Worm (Caenorhabditis elegans) whole organism, L2 larva: ENCODE results near the gene symk-1.

Source experiments
- C34F6.9 ChIP-seq: fragments of 150-350 bp; optimal IDR thresholded peaks from 2 replicates; lab custom pipeline; 2014; ENCODE audit warnings: missing biosample characterization, missing genetic modification characterization
- F13H6.1 ChIP-seq: sonication (generic microtip); optimal IDR thresholded peaks from 2 replicates; lab custom pipeline; 2016; ENCODE audit warnings: missing genetic modification characterization, missing compliant biosample characterization
- R02D3.7 ChIP-seq: fragments of 150-350 bp; optimal IDR thresholded peaks from 2 replicates; lab custom pipeline; 2014; ENCODE audit warnings: missing biosample characterization, missing genetic modification characterization
- Y55F3AM.14 ChIP-seq: fragments of 200-800 bp; sonication (Bioruptor generic); optimal IDR thresholded peaks from 2 replicates; lab custom pipeline; 2018; ENCODE audit warnings: mild to moderate bottlenecking, missing genetic modification characterization, missing compliant biosample characterization
- ZK546.5 ChIP-seq: sonication (generic microtip); optimal IDR thresholded peaks from 2 replicates; lab custom pipeline; 2017; ENCODE audit warnings: missing biosample characterization, missing genetic modification characterization
- aly-2 ChIP-seq: fragments of 150-350 bp; optimal IDR thresholded peaks from 2 replicates; lab custom pipeline; 2014; ENCODE audit warnings: missing biosample characterization, missing genetic modification characterization
- ama-1 ChIP-seq: fragments of 150-350 bp; optimal IDR thresholded peaks from 2 replicates; lab custom pipeline; 2018; ENCODE audit warnings: inconsistent platforms
- blmp-1 ChIP-seq: sonication (generic microtip); optimal IDR thresholded peaks from 2 replicates; lab custom pipeline; 2017; ENCODE audit warnings: missing genetic modification characterization, mild to moderate bottlenecking, missing compliant biosample characterization, antibody characterized with exemption, moderate library complexity; ENCODE audit not compliant: insufficient read depth
- ceh-16 ChIP-seq: fragments of 150-350 bp; optimal IDR thresholded peaks from 2 replicates; lab custom pipeline; 2014; ENCODE audit warnings: missing biosample characterization, missing genetic modification characterization
- ceh-82 ChIP-seq: fragments of 150-350 bp; optimal IDR thresholded peaks from 2 replicates; lab custom pipeline; 2014; ENCODE audit warnings: missing biosample characterization, missing genetic modification characterization
- crh-2 ChIP-seq: sonication (generic microtip); optimal IDR thresholded peaks from 2 replicates; lab custom pipeline; 2017; ENCODE audit warnings: missing biosample characterization, missing genetic modification characterization
- dmd-4 ChIP-seq: sonication (generic microtip); optimal IDR thresholded peaks from 2 replicates; lab custom pipeline; 2017; ENCODE audit warnings: missing biosample characterization, missing genetic modification characterization
- egl-27 ChIP-seq: sonication (generic microtip); optimal IDR thresholded peaks from 3 replicates; lab custom pipeline; 2017; ENCODE audit warnings: missing biosample characterization, missing genetic modification reagents, missing genetic modification characterization
- elt-1 ChIP-seq: fragments of 150-350 bp; optimal IDR thresholded peaks from 2 replicates; lab custom pipeline; 2014; ENCODE audit warnings: missing biosample characterization, missing genetic modification characterization
- elt-3 ChIP-seq: sonication (generic microtip); optimal IDR thresholded peaks from 2 replicates; lab custom pipeline; 2017; ENCODE audit warnings: missing biosample characterization, missing genetic modification characterization
- fos-1 ChIP-seq: fragments of 150-350 bp; optimal IDR thresholded peaks from 2 replicates; lab custom pipeline; 2014; ENCODE audit warnings: missing biosample characterization, missing genetic modification characterization
- gmeb-1 ChIP-seq: fragments of 150-350 bp; optimal IDR thresholded peaks from 2 replicates; lab custom pipeline; 2014; ENCODE audit warnings: missing biosample characterization, missing genetic modification characterization
- lin-11 ChIP-seq: fragments of 150-350 bp; sonication (generic microtip); optimal IDR thresholded peaks from 2 replicates; lab custom pipeline; 2014; ENCODE audit warnings: missing biosample characterization, missing genetic modification characterization, inconsistent platforms, mixed read lengths
- lin-39 ChIP-seq: fragments of 150-350 bp; optimal IDR thresholded peaks from 2 replicates; lab custom pipeline; 2014; ENCODE audit warnings: missing biosample characterization, missing genetic modification reagents, missing genetic modification characterization
- lsy-2 ChIP-seq, 2 experiments: fragments of 150-350 bp in 1 of 2; sonication (generic microtip) in 1 of 2; optimal IDR thresholded peaks; 2 replicates each; lab custom pipeline; 2014 to 2017; ENCODE audit warnings: missing biosample characterization in 2 of 2, missing genetic modification characterization in 2 of 2
- mbf-1 ChIP-seq: sonication (generic microtip); optimal IDR thresholded peaks from 2 replicates; lab custom pipeline; 2017; ENCODE audit warnings: missing biosample characterization, missing genetic modification characterization
- mdl-1 ChIP-seq, 2 experiments: fragments of 150-350 bp in 1 of 2; sonication (generic microtip) in 1 of 2; optimal IDR thresholded peaks; 2 replicates each; lab custom pipeline; 2017; ENCODE audit warnings: missing biosample characterization in 2 of 2, missing genetic modification characterization in 2 of 2
- nhr-10 ChIP-seq: sonication (generic microtip); optimal IDR thresholded peaks from 2 replicates; lab custom pipeline; 2017; ENCODE audit warnings: missing biosample characterization, missing genetic modification characterization
- nhr-11 ChIP-seq: fragments of 150-350 bp; optimal IDR thresholded peaks from 2 replicates; lab custom pipeline; 2014; ENCODE audit warnings: missing biosample characterization, missing genetic modification characterization
- nhr-12 ChIP-seq: fragments of 150-350 bp; optimal IDR thresholded peaks from 2 replicates; lab custom pipeline; 2014; ENCODE audit warnings: missing biosample characterization, missing genetic modification characterization
- nhr-129 ChIP-seq: fragments of 150-350 bp; optimal IDR thresholded peaks from 2 replicates; lab custom pipeline; 2014; ENCODE audit warnings: missing biosample characterization, missing genetic modification characterization
- nhr-21 ChIP-seq: fragments of 150-350 bp; optimal IDR thresholded peaks from 2 replicates; lab custom pipeline; 2014; ENCODE audit warnings: missing biosample characterization, missing genetic modification characterization
- nhr-23 ChIP-seq: fragments of 150-350 bp; optimal IDR thresholded peaks from 2 replicates; lab custom pipeline; 2014; ENCODE audit warnings: missing biosample characterization, missing genetic modification reagents, missing genetic modification characterization
- nhr-25 ChIP-seq: fragments of 150-350 bp; sonication (generic microtip); optimal IDR thresholded peaks from 3 replicates; lab custom pipeline; 2014; ENCODE audit warnings: missing biosample characterization, missing genetic modification characterization
- nhr-6 ChIP-seq: fragments of 150-350 bp; optimal IDR thresholded peaks from 2 replicates; lab custom pipeline; 2014; ENCODE audit warnings: missing biosample characterization, missing genetic modification characterization
- peb-1 ChIP-seq: fragments of 150-350 bp; optimal IDR thresholded peaks from 2 replicates; lab custom pipeline; 2014; ENCODE audit warnings: missing biosample characterization, missing genetic modification characterization
- sem-4 ChIP-seq: fragments of 150-350 bp; optimal IDR thresholded peaks from 2 replicates; lab custom pipeline; 2014; ENCODE audit warnings: missing biosample characterization, missing genetic modification reagents, missing genetic modification characterization
- skn-1 ChIP-seq: sonication (generic microtip); optimal IDR thresholded peaks from 2 replicates; lab custom pipeline; 2017; ENCODE audit warnings: missing biosample characterization, missing genetic modification characterization
- sma-3 ChIP-seq: sonication (generic microtip); optimal IDR thresholded peaks from 2 replicates; lab custom pipeline; 2016; ENCODE audit warnings: missing genetic modification reagents, missing genetic modification characterization, missing compliant biosample characterization
- sma-9 ChIP-seq, 2 experiments: fragments of 150-350 bp in 1 of 2; sonication (generic microtip) in 1 of 2; optimal IDR thresholded peaks; 2 replicates each; lab custom pipeline; 2014 to 2016; ENCODE audit warnings: missing genetic modification characterization in 2 of 2, mild to moderate bottlenecking in 1 of 2, missing biosample characterization in 1 of 2, missing compliant biosample characterization in 1 of 2, missing genetic modification reagents in 1 of 2, moderate library complexity in 1 of 2
- snpc-4 ChIP-seq: fragments of 150-350 bp; optimal IDR thresholded peaks from 2 replicates; lab custom pipeline; 2014; ENCODE audit warnings: missing biosample characterization, missing genetic modification characterization
- unc-39 ChIP-seq: fragments of 150-350 bp; optimal IDR thresholded peaks from 2 replicates; lab custom pipeline; 2014; ENCODE audit warnings: missing biosample characterization, missing genetic modification characterization
- unc-55 ChIP-seq: fragments of 150-350 bp; sonication (generic microtip); optimal IDR thresholded peaks from 3 replicates; lab custom pipeline; 2014; ENCODE audit warnings: missing biosample characterization, missing genetic modification reagents, missing genetic modification characterization
- unc-62 ChIP-seq: fragments of 150-350 bp; optimal IDR thresholded peaks from 2 replicates; lab custom pipeline; 2014; ENCODE audit warnings: missing biosample characterization, missing genetic modification reagents, missing genetic modification characterization
- zag-1 ChIP-seq: fragments of 150-350 bp; optimal IDR thresholded peaks from 2 replicates; lab custom pipeline; 2014; ENCODE audit warnings: missing biosample characterization, missing genetic modification characterization
- ztf-1 ChIP-seq: fragments of 200-800 bp; sonication (Bioruptor generic); conservative IDR thresholded peaks from 2 replicates; pipeline ENCODE4 v1.3.6; 2022; ENCODE audit warnings: missing genetic modification characterization, missing compliant biosample characterization
- ztf-11 ChIP-seq: sonication (generic microtip); optimal IDR thresholded peaks from 2 replicates; lab custom pipeline; 2017; ENCODE audit warnings: missing biosample characterization, missing genetic modification characterization
- ztf-4 ChIP-seq: fragments of 150-350 bp; optimal IDR thresholded peaks from 2 replicates; lab custom pipeline; 2014; ENCODE audit warnings: missing biosample characterization, missing genetic modification characterization

Gene symk-1

ce11 chrV:8607353-8607850 lies 37.3 kb downstream of the symk-1 start, which contains the start of gene smk-1:
TSS of gene smk-1 (plus strand) at chrV:8607800.
- TF ChIP-seq ceh-16 (no peak), crh-2 (peak; percentile 27), lin-39 (tag; lab: Kevin White, UChicago) (no peak), sma-9 (GFP tag; optimal IDR thresholded peaks at IDR 0.05; lab: Kevin White, UChicago) (peak; percentile 67), sma-9 (tag; optimal IDR thresholded peaks at IDR 0.05; lab: Kevin White, UChicago) (no peak), zag-1 (tag; lab: Kevin White, UChicago) (no peak), ceh-82 (no peak), ztf-11 (tag; lab: Kevin White, UChicago) (no peak), egl-27 (tag; lab: Kevin White, UChicago) (no peak), nhr-21 (tag; lab: Kevin White, UChicago) (peak; percentile 49), dmd-4 (tag; lab: Kevin White, UChicago) (no peak), aly-2 (tag; lab: Kevin White, UChicago) (no peak), sem-4 (tag; lab: Kevin White, UChicago) (peak; percentile 17), ZK546.5 (no peak), mbf-1 (no peak), blmp-1 (tag; lab: Kevin White, UChicago) (peak; percentile 22), gmeb-1 (peak; percentile 26), nhr-23 (no peak), ztf-4 (tag; lab: Kevin White, UChicago) (peak; percentile 41), ztf-1 (no peak), nhr-129 (tag; lab: Kevin White, UChicago) (no peak), unc-62 (no peak), peb-1 (no peak), nhr-6 (no peak), skn-1 (tag; lab: Kevin White, UChicago) (no peak), lsy-2 (tag; optimal IDR thresholded peaks at IDR 0.05; lab: Kevin White, UChicago) (no peak), elt-1 (tag; lab: Kevin White, UChicago) (no peak), lin-11 (tag; lab: Kevin White, UChicago) (no peak), nhr-10 (no peak), nhr-12 (no peak), nhr-25 (peak; percentile 82), elt-3 (tag; lab: Kevin White, UChicago) (no peak), sma-3 (GFP tag; lab: Kevin White, UChicago) (peak; percentile 39), nhr-11 (tag; lab: Kevin White, UChicago) (no peak), snpc-4 (tag; lab: Kevin White, UChicago) (no peak), ama-1 (lab: Kevin White, UChicago) (no peak), C34F6.9 (tag; lab: Kevin White, UChicago) (peak; percentile 22), Y55F3AM.14 (GFP tag; lab: Kevin White, UChicago) (no peak), fos-1 (peak; percentile 50)

- TF ChIP-seq mdl-1 (tag; optimal IDR thresholded peaks at IDR 0.05; lab: Kevin White, UChicago) (no peak), gmeb-1 (no peak), R02D3.7 (tag; lab: Kevin White, UChicago) (no peak), nhr-23 (no peak)
Observed at ce11 chrV:8608483-8608882, 38.4 kb downstream of the symk-1 start.

- peak; percentile 7 for TF ChIP-seq fos-1
- TF ChIP-seq nhr-129 (tag; lab: Kevin White, UChicago) = peak; percentile 45
- peak; percentile 17 for TF ChIP-seq unc-55 (GFP tag; lab: Kevin White, UChicago)
- peak in 1 of 2 experiments; percentile 16 for TF ChIP-seq mdl-1 (tag; optimal IDR thresholded peaks at IDR 0.05; lab: Kevin White, UChicago)
- no peak for TF ChIP-seq zag-1 (tag; lab: Kevin White, UChicago)
- no peak for TF ChIP-seq skn-1 (tag; lab: Kevin White, UChicago)
- TF ChIP-seq unc-62 = no peak
- TF ChIP-seq F13H6.1 (tag; lab: Kevin White, UChicago) = peak; percentile 10
- TF ChIP-seq dmd-4 (tag; lab: Kevin White, UChicago) = no peak
- no peak for TF ChIP-seq aly-2 (tag; lab: Kevin White, UChicago)
- TF ChIP-seq nhr-23 = no peak
- TF ChIP-seq unc-39 (tag; lab: Kevin White, UChicago) = no peak
- TF ChIP-seq nhr-21 (tag; lab: Kevin White, UChicago) = peak; percentile 50
Observed at ce11 chrV:8609776-8610529, 39.8 kb downstream of the symk-1 start.
